Fruit fly (Drosophila melanogaster): Measurements from ENCODE around the gene ATPsynD.

- TF ChIP-seq bab1 (GFP tag; optimal IDR thresholded peaks at IDR 0.05) = peak; percentile 73
- no peak for TF ChIP-seq CG5204 (GFP tag; optimal IDR thresholded peaks at IDR 0.05)
- no peak for TF ChIP-seq CG11617 (GFP tag; optimal IDR thresholded peaks at IDR 0.05)
- no peak for TF ChIP-seq CG33017 (tag; optimal IDR thresholded peaks at IDR 0.05)
- no peak for TF ChIP-seq Hr96 (GFP tag; optimal IDR thresholded peaks at IDR 0.05)
- TF ChIP-seq CG14711 (tag; optimal IDR thresholded peaks at IDR 0.05) = no peak
- no peak for TF ChIP-seq kay (GFP tag; ENCODE audit: borderline replicate concordance)
- no peak for TF ChIP-seq toe (GFP tag; optimal IDR thresholded peaks at IDR 0.05)
Measured at dm6 chr3R:19113836-19114235, 19.0 kb downstream of the ATPsynD start.
